Worm (Caenorhabditis elegans): ENCODE measurements around the gene ctsa-1.2.

Gene ctsa-1.2

ce11 chrII:11731174-11731724 is 7.9 kb upstream of the ctsa-1.2 start (continued):
- TF ChIP-seq fkh-3 (tag; optimal IDR thresholded peaks at IDR 0.05) (peak; percentile 39), chd-7 (tag; optimal IDR thresholded peaks at IDR 0.05) (peak; percentile 53), T26A5.8 (tag; optimal IDR thresholded peaks at IDR 0.05) (peak; percentile 26), lin-35 (GFP tag; optimal IDR thresholded peaks at IDR 0.05) (peak in 1 of 3 experiments; percentile 40), rcor-1 (GFP tag; IDR thresholded peaks at IDR 0.05) (no peak), mes-4 (tag; optimal IDR thresholded peaks at IDR 0.05) (no peak), repo-1 (tag; optimal IDR thresholded peaks at IDR 0.05) (peak; percentile 80), hlh-12 (tag; optimal IDR thresholded peaks at IDR 0.05) (no peak), nhr-179 (tag; optimal IDR thresholded peaks at IDR 0.05) (no peak), madf-3 (GFP tag; IDR thresholded peaks at IDR 0.05) (0 out of 2 replicates have a peak, but pooled peaks have one; percentile 15), ZK185.1 (tag; optimal IDR thresholded peaks at IDR 0.05; ENCODE audit: poor library complexity, severe bottlenecking) (peak; percentile 59), Y95B8A.8 (GFP tag; IDR thresholded peaks at IDR 0.05) (peak; percentile 49; the same call in 1 of the 2 replicates), F52B5.7 (tag; optimal IDR thresholded peaks at IDR 0.05) (no peak), attf-5 (GFP tag; optimal IDR thresholded peaks at IDR 0.05) (no peak), lin-40 (tag; optimal IDR thresholded peaks at IDR 0.05) (peak; percentile 63), nhr-27 (tag; optimal IDR thresholded peaks at IDR 0.05) (no peak), pha-4 (tag; optimal IDR thresholded peaks at IDR 0.05) (no peak), zfh-2 (GFP tag; conservative IDR thresholded peaks at IDR 0.05) (0 out of 2 replicates have a peak, but pooled peaks have one; percentile 23), madf-6 (GFP tag; IDR thresholded peaks at IDR 0.05) (peak; percentile 20), somi-1 (GFP tag; optimal IDR thresholded peaks at IDR 0.05) (no peak), ceh-91 (GFP tag; IDR thresholded peaks at IDR 0.05) (peak; percentile 23; the same call in 1 of the 2 replicates), athp-1 (tag; optimal IDR thresholded peaks at IDR 0.05) (peak; percentile 42), B0336.3 (GFP tag; IDR thresholded peaks at IDR 0.05) (peak; percentile 89), nfya-1 (tag; optimal IDR thresholded peaks at IDR 0.05; ENCODE audit: borderline replicate concordance, insufficient read depth) (no peak), lir-1 (GFP tag; conservative IDR thresholded peaks at IDR 0.05) (no peak), pbrm-1 (GFP tag; IDR thresholded peaks at IDR 0.05) (peak; percentile 16; the same call in 1 of the 2 replicates), snpc-1.3 (tag; optimal IDR thresholded peaks at IDR 0.05; ENCODE audit: insufficient read depth) (no peak), Y67H2A.10 (GFP tag; conservative IDR thresholded peaks at IDR 0.05) (no peak), K11D2.4 (GFP tag; IDR thresholded peaks at IDR 0.05) (no peak), ztf-3 (GFP tag; optimal IDR thresholded peaks at IDR 0.05) (no peak), ztf-26 (tag; optimal IDR thresholded peaks at IDR 0.05) (peak; percentile 49), atf-7 (tag; optimal IDR thresholded peaks at IDR 0.05) (peak; percentile 20), Y56A3A.18 (GFP tag; IDR thresholded peaks at IDR 0.05) (peak; percentile 61; the same call in 1 of the 2 replicates), ccch-3 (GFP tag; optimal IDR thresholded peaks at IDR 0.05) (no peak), snpc-3.4 (tag; optimal IDR thresholded peaks at IDR 0.05) (no peak), let-607 (tag; optimal IDR thresholded peaks at IDR 0.05) (peak in 1 of 2 experiments; percentile 9), Y53G8AR.9 (GFP tag; conservative IDR thresholded peaks at IDR 0.05) (peak; percentile 92; the same call in 1 of the 2 replicates), akir-1 (GFP tag; optimal IDR thresholded peaks at IDR 0.05) (no peak), snpc-1.1 (tag; optimal IDR thresholded peaks at IDR 0.05; ENCODE audit: insufficient read depth) (no peak), tbp1 (GFP tag; optimal IDR thresholded peaks at IDR 0.05) (no peak), xnd-1 (tag; optimal IDR thresholded peaks at IDR 0.05) (no peak), F55B11.4 (tag; optimal IDR thresholded peaks at IDR 0.05; ENCODE audit: borderline replicate concordance, insufficient read depth) (no peak)

Data from whole organism, young adult.